Worm (Caenorhabditis elegans): ENCODE results near the gene F35C8.5.
A peak's percentile ranks its signal among the peaks of the same experiment; 100 is the strongest.

DNA sequence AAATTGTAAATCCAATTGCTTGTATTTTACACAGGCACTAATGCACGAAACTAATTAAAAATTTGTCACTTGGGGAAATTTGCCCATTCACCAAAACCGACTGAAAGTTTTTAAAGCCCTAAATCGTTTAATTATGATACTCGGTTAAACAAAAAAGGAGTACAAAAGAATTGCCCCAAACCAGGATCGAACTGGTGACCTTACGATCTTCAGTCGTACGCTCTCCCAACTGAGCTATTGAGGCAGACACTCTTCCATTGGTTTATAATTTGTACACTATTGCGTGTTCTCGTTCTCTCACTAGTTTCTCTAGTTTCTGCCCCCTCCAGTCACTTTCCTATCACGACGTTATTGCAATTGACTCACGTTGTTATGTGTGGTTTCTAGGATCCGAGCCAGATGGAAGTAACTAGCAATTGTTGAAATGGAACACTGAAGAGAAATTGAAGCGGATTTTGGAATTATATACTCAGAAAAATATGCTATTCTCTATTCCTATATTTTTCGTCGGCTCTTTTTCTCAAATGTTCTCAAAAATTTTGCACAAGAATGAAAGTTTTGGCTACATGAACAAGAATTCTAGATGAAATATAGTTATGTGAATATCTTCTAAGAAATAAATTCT, 46.3 kb upstream of the F35C8.5 start:
- TF ChIP-seq ceh-82 (tag; optimal IDR thresholded peaks at IDR 0.05) (no peak), lin-39 (tag; optimal IDR thresholded peaks at IDR 0.05) (peak; percentile 11), pqm-1 (tag; optimal IDR thresholded peaks at IDR 0.05) (no peak), R02D3.7 (tag; optimal IDR thresholded peaks at IDR 0.05) (no peak), nhr-77 (tag; optimal IDR thresholded peaks at IDR 0.05) (peak; percentile 34), tbx-2 (tag; optimal IDR thresholded peaks at IDR 0.05) (peak; percentile 46), nhr-67 (tag; optimal IDR thresholded peaks at IDR 0.05) (no peak), elt-3 (tag; optimal IDR thresholded peaks at IDR 0.05) (no peak), skn-1 (tag; optimal IDR thresholded peaks at IDR 0.05) (no peak), fkh-10 (GFP tag; optimal IDR thresholded peaks at IDR 0.05) (no peak), mdl-1 (tag; optimal IDR thresholded peaks at IDR 0.05) (no peak)
